Worm (Caenorhabditis elegans): ENCODE results near the gene T04A8.8.
A peak's percentile ranks its signal among the peaks of the same experiment; 100 is the strongest.

Gene T04A8.8

ce11 chrIII:4715088-4715487 lies 21.3 kb downstream of the T04A8.8 start, which contains the start of gene him-18:
Gene him-18 (minus strand): TSS chrIII:4715188.
- TF ChIP-seq snpc-4 (GFP tag; optimal IDR thresholded peaks at IDR 0.05) (no peak), snpc-4 (tag; optimal IDR thresholded peaks at IDR 0.05) (no peak), snpc-1.3 (tag; optimal IDR thresholded peaks at IDR 0.05; ENCODE audit: insufficient read depth) (no peak), mxl-1 (tag; optimal IDR thresholded peaks at IDR 0.05) (no peak), ztf-22 (GFP tag; optimal IDR thresholded peaks at IDR 0.05) (no peak), ZK185.1 (tag; optimal IDR thresholded peaks at IDR 0.05; ENCODE audit: poor library complexity, severe bottlenecking) (no peak), Y67H2A.10 (GFP tag; conservative IDR thresholded peaks at IDR 0.05) (no peak), T07F8.4 (tag; optimal IDR thresholded peaks at IDR 0.05) (no peak), tbx-9 (tag; optimal IDR thresholded peaks at IDR 0.05; ENCODE audit: borderline replicate concordance) (no peak), hsf-1 (GFP tag; IDR thresholded peaks at IDR 0.05) (no peak), Y53F4B.3 (GFP tag; IDR thresholded peaks at IDR 0.05) (no peak), dpl-1 (GFP tag; optimal IDR thresholded peaks at IDR 0.05) (no peak)

- TF ChIP-seq lin-54 (GFP tag; optimal IDR thresholded peaks at IDR 0.05), result peak; percentile 90
- TF ChIP-seq lsl-1 (GFP tag; optimal IDR thresholded peaks at IDR 0.05), result peak; percentile 44
- TF ChIP-seq Y79H2A.3 (GFP tag; conservative IDR thresholded peaks at IDR 0.05), result no peak
- peak; percentile 9 for TF ChIP-seq snpc-1.3 (tag; optimal IDR thresholded peaks at IDR 0.05; ENCODE audit: insufficient read depth)
- peak; percentile 34 for TF ChIP-seq ztf-18 (tag; optimal IDR thresholded peaks at IDR 0.05)
- no peak for TF ChIP-seq hrde-1 (tag; optimal IDR thresholded peaks at IDR 0.05; ENCODE audit: borderline replicate concordance)
- no peak for TF ChIP-seq tbx-9 (tag; optimal IDR thresholded peaks at IDR 0.05; ENCODE audit: borderline replicate concordance)
- peak; percentile 97 for TF ChIP-seq hmg-1.2 (GFP tag; IDR thresholded peaks at IDR 0.05)
- TF ChIP-seq dpl-1 (GFP tag; optimal IDR thresholded peaks at IDR 0.05), result peak; percentile 63
- peak; percentile 43; the same call in 1 of the 2 replicates for TF ChIP-seq madf-6 (GFP tag; IDR thresholded peaks at IDR 0.05)
- peak in 2 of 3 experiments; percentile 42 to 72 for TF ChIP-seq lin-35 (GFP tag; optimal IDR thresholded peaks at IDR 0.05)
- TF ChIP-seq die-1 (tag; optimal IDR thresholded peaks at IDR 0.05), result no peak
- TF ChIP-seq dox-1 (GFP tag; IDR thresholded peaks at IDR 0.05), result peak; percentile 72
- TF ChIP-seq F33H1.4 (GFP tag; IDR thresholded peaks at IDR 0.05), result 0 out of 2 replicates have a peak, but pooled peaks have one; percentile 41
- peak; percentile 59 for TF ChIP-seq attf-5 (GFP tag; optimal IDR thresholded peaks at IDR 0.05)
- peak; percentile 92 for TF ChIP-seq mcd-1 (GFP tag; IDR thresholded peaks at IDR 0.05)
- 0 out of 2 replicates have a peak, but pooled peaks have one; percentile 12 for TF ChIP-seq D2030.7 (GFP tag; IDR thresholded peaks at IDR 0.05)
- peak; percentile 18 for TF ChIP-seq snpc-3.4 (tag; optimal IDR thresholded peaks at IDR 0.05)
- no peak for TF ChIP-seq rcor-1 (GFP tag; IDR thresholded peaks at IDR 0.05)
- no peak for TF ChIP-seq ztf-25 (GFP tag; IDR thresholded peaks at IDR 0.05)
- TF ChIP-seq efl-1 (GFP tag; optimal IDR thresholded peaks at IDR 0.05), result peak; percentile 58
Observed at ce11 chrIII:4720620-4721227, 26.9 kb downstream of the T04A8.8 start, which contains the start of gene emb-5. Gene emb-5 (minus strand): TSS chrIII:4720670.

ce11 chrIII:4721750-4722149 lies 28.0 kb downstream of the T04A8.8 start, which contains the start of gene acy-1:
Gene acy-1 (plus strand): TSS chrIII:4722095.
- TF ChIP-seq sdz-38 (tag; optimal IDR thresholded peaks at IDR 0.05), result no peak
- TF ChIP-seq ceh-27 (GFP tag; optimal IDR thresholded peaks at IDR 0.05), result peak; percentile 51
- no peak for TF ChIP-seq gei-17 (GFP tag; optimal IDR thresholded peaks at IDR 0.05)
- TF ChIP-seq K12H6.12 (tag; optimal IDR thresholded peaks at IDR 0.05), result peak; percentile 75
- peak in 1 of 3 experiments; percentile 78 for TF ChIP-seq lin-35 (GFP tag; optimal IDR thresholded peaks at IDR 0.05)
- no peak for TF ChIP-seq snpc-1.1 (tag; optimal IDR thresholded peaks at IDR 0.05; ENCODE audit: insufficient read depth)
- no peak for TF ChIP-seq nhr-120 (GFP tag; IDR thresholded peaks at IDR 0.05)
- 0 out of 2 replicates have a peak, but pooled peaks have one; percentile 32 for TF ChIP-seq nfyb-1 (GFP tag; IDR thresholded peaks at IDR 0.05)
- TF ChIP-seq lin-54 (GFP tag; optimal IDR thresholded peaks at IDR 0.05), result peak; percentile 8
- peak; percentile 88 for TF ChIP-seq zfh-2 (GFP tag; conservative IDR thresholded peaks at IDR 0.05)
- TF ChIP-seq ceh-100 (GFP tag; IDR thresholded peaks at IDR 0.05), result no peak
- peak; percentile 57 for TF ChIP-seq mcd-1 (GFP tag; IDR thresholded peaks at IDR 0.05)
- TF ChIP-seq attf-5 (GFP tag; optimal IDR thresholded peaks at IDR 0.05), result peak; percentile 34
- no peak for TF ChIP-seq F52B5.7 (tag; optimal IDR thresholded peaks at IDR 0.05)
- TF ChIP-seq cebp-1 (GFP tag; IDR thresholded peaks at IDR 0.05), result no peak
- TF ChIP-seq cebp-1 (tag; optimal IDR thresholded peaks at IDR 0.05), result peak; percentile 59
- TF ChIP-seq lin-40 (tag; optimal IDR thresholded peaks at IDR 0.05), result peak; percentile 36
- TF ChIP-seq ztf-6 (GFP tag; IDR thresholded peaks at IDR 0.05), result no peak
- peak; percentile 85 for TF ChIP-seq hmg-1.2 (GFP tag; IDR thresholded peaks at IDR 0.05)

Data from whole organism, young adult.